Worm (Caenorhabditis elegans) whole organism, L1 larva: Measurements from ENCODE around the gene srw-14.

Experiments
- C16A3.4 ChIP-seq: fragments of 150-350 bp; optimal IDR thresholded peaks from 2 replicates; lab custom pipeline; 2014; ENCODE audit warnings: missing biosample characterization, missing genetic modification characterization
- F16B12.6 ChIP-seq: fragments of 150-350 bp; optimal IDR thresholded peaks from 2 replicates; lab custom pipeline; 2014; ENCODE audit warnings: missing biosample characterization, missing genetic modification characterization
- Y116A8C.19 ChIP-seq: sonication (generic microtip); optimal IDR thresholded peaks from 2 replicates; lab custom pipeline; 2016; ENCODE audit warnings: missing compliant biosample characterization, missing genetic modification characterization, borderline replicate concordance
- ama-1 ChIP-seq: fragments of 150-350 bp; optimal IDR thresholded peaks from 2 replicates; lab custom pipeline; 2014
- ceh-63 ChIP-seq: fragments of 200-800 bp; sonication (Bioruptor generic); optimal IDR thresholded peaks from 2 replicates; lab custom pipeline; 2018; ENCODE audit warnings: mild to moderate bottlenecking, missing genetic modification characterization, missing compliant biosample characterization
- ceh-8 ChIP-seq: fragments of 200-800 bp; sonication (Bioruptor generic); optimal IDR thresholded peaks from 2 replicates; lab custom pipeline; 2018; ENCODE audit warnings: mild to moderate bottlenecking, missing genetic modification characterization, moderate library complexity, missing compliant biosample characterization
- ceh-82 ChIP-seq, 3 experiments: fragments of 150-350 bp in 1 of 3; sonication (generic microtip) in 2 of 3; optimal IDR thresholded peaks; 2 replicates each; lab custom pipeline; 2014 to 2017; ENCODE audit warnings: missing biosample characterization in 3 of 3, missing genetic modification characterization in 3 of 3
- ceh-88 ChIP-seq: fragments of 200-800 bp; sonication (Bioruptor generic); IDR thresholded peaks from 2 replicates; pipeline ENCODE4 v1.3.6; 2022; ENCODE audit warnings: missing genetic modification characterization, missing compliant biosample characterization
- ceh-90 ChIP-seq: sonication (generic microtip); optimal IDR thresholded peaks from 2 replicates; lab custom pipeline; 2016; ENCODE audit warnings: missing genetic modification characterization, missing compliant biosample characterization
- ces-1 ChIP-seq: fragments of 150-350 bp; optimal IDR thresholded peaks from 2 replicates; lab custom pipeline; 2014; ENCODE audit warnings: missing biosample characterization, missing genetic modification reagents, missing genetic modification characterization
- dpl-1 ChIP-seq, 3 experiments: fragments of 150-350 bp in 2 of 3; sonication (generic microtip) in 1 of 3; optimal IDR thresholded peaks; 2 replicates each; lab custom pipeline; 2014 to 2017; ENCODE audit warnings: missing biosample characterization in 3 of 3, missing genetic modification characterization in 3 of 3, missing genetic modification reagents in 3 of 3
- efl-1 ChIP-seq, 4 experiments: fragments of 150-350 bp; optimal IDR thresholded peaks in 3 of 4; peaks in 1 of 4; 1 replicate in 1 of 4; 2 replicates in 3 of 4; lab custom pipeline; 2014; ENCODE audit warnings: missing biosample characterization in 2 of 4, missing genetic modification characterization in 2 of 4, missing genetic modification reagents in 2 of 4
- elt-2 ChIP-seq: sonication (generic microtip); optimal IDR thresholded peaks from 2 replicates; lab custom pipeline; 2016; ENCODE audit warnings: missing genetic modification characterization, mild to moderate bottlenecking, inconsistent platforms, missing compliant biosample characterization, missing genetic modification reagents
- fkh-10 ChIP-seq: sonication (generic microtip); optimal IDR thresholded peaks from 2 replicates; lab custom pipeline; 2017; ENCODE audit warnings: missing biosample characterization, missing genetic modification reagents, missing genetic modification characterization
- fos-1 ChIP-seq: fragments of 150-350 bp; optimal IDR thresholded peaks from 2 replicates; lab custom pipeline; 2014; ENCODE audit warnings: missing biosample characterization, missing genetic modification characterization
- grh-1 ChIP-seq: fragments of 200-800 bp; sonication (Bioruptor generic); IDR thresholded peaks from 2 replicates; pipeline ENCODE4 v1.3.6; 2022; ENCODE audit warnings: missing genetic modification reagents, missing genetic modification characterization, missing compliant biosample characterization
- hlh-17 ChIP-seq: fragments of 200-800 bp; sonication (Bioruptor generic); optimal IDR thresholded peaks from 2 replicates; lab custom pipeline; 2018; ENCODE audit warnings: missing genetic modification characterization, mild to moderate bottlenecking, missing compliant biosample characterization, moderate library complexity, borderline replicate concordance
- hlh-4 ChIP-seq: sonication (generic microtip); optimal IDR thresholded peaks from 2 replicates; lab custom pipeline; 2016; ENCODE audit warnings: mild to moderate bottlenecking, missing genetic modification characterization, missing compliant biosample characterization
- hpl-2 ChIP-seq: fragments of 150-350 bp; optimal IDR thresholded peaks from 2 replicates; lab custom pipeline; 2014; ENCODE audit warnings: missing biosample characterization, missing genetic modification reagents, missing genetic modification characterization
- irx-1 ChIP-seq: sonication (generic microtip); optimal IDR thresholded peaks from 2 replicates; lab custom pipeline; 2016; ENCODE audit warnings: missing genetic modification characterization, missing compliant biosample characterization
- jun-1 ChIP-seq: fragments of 150-350 bp; optimal IDR thresholded peaks from 2 replicates; lab custom pipeline; 2014; ENCODE audit warnings: missing biosample characterization, missing genetic modification reagents, missing genetic modification characterization
- lin-13 ChIP-seq: fragments of 150-350 bp; optimal IDR thresholded peaks from 2 replicates; lab custom pipeline; 2014; ENCODE audit warnings: missing biosample characterization, missing genetic modification reagents, missing genetic modification characterization
- lin-14 ChIP-seq: fragments of 200-800 bp; sonication (Bioruptor generic); optimal IDR thresholded peaks from 2 replicates; lab custom pipeline; 2018; ENCODE audit warnings: mild to moderate bottlenecking, missing genetic modification characterization, moderate library complexity, missing compliant biosample characterization
- lin-15B ChIP-seq: fragments of 150-350 bp; sonication (generic microtip); optimal IDR thresholded peaks from 3 replicates; lab custom pipeline; 2014; ENCODE audit warnings: missing biosample characterization, missing genetic modification characterization
- lsy-2 ChIP-seq, 2 experiments: fragments of 150-350 bp; optimal IDR thresholded peaks; 2 replicates each; lab custom pipeline; 2014; ENCODE audit warnings: missing biosample characterization in 2 of 2, missing genetic modification characterization in 2 of 2
- mdl-1 ChIP-seq, 2 experiments: fragments of 150-350 bp; optimal IDR thresholded peaks; 2 replicates each; lab custom pipeline; 2014 to 2017; ENCODE audit warnings: missing biosample characterization in 2 of 2, missing genetic modification characterization in 2 of 2, inconsistent platforms in 1 of 2
- mef-2 ChIP-seq: fragments of 150-350 bp; optimal IDR thresholded peaks from 2 replicates; lab custom pipeline; 2014; ENCODE audit warnings: missing biosample characterization, missing genetic modification characterization
- mep-1 ChIP-seq: fragments of 150-350 bp; optimal IDR thresholded peaks from 2 replicates; lab custom pipeline; 2014; ENCODE audit warnings: missing biosample characterization, missing genetic modification characterization
- nhr-11 ChIP-seq: fragments of 150-350 bp; optimal IDR thresholded peaks from 2 replicates; lab custom pipeline; 2014; ENCODE audit warnings: missing biosample characterization, missing genetic modification characterization
- nhr-19 ChIP-seq: fragments of 200-800 bp; sonication (Bioruptor generic); conservative IDR thresholded peaks from 2 replicates; pipeline ENCODE4 v1.3.6; 2022; ENCODE audit warnings: missing genetic modification characterization, missing compliant biosample characterization
- nhr-20 ChIP-seq: sonication (generic microtip); optimal IDR thresholded peaks from 2 replicates; lab custom pipeline; 2016; ENCODE audit warnings: mild to moderate bottlenecking, missing genetic modification characterization, missing compliant biosample characterization
- nhr-237 ChIP-seq: fragments of 150-350 bp; optimal IDR thresholded peaks from 2 replicates; lab custom pipeline; 2014; ENCODE audit warnings: missing biosample characterization, missing genetic modification characterization
- nhr-47 ChIP-seq: sonication (generic microtip); optimal IDR thresholded peaks from 2 replicates; lab custom pipeline; 2016; ENCODE audit warnings: mild to moderate bottlenecking, missing genetic modification characterization, moderate library complexity, missing compliant biosample characterization
- nhr-71 ChIP-seq: sonication (generic microtip); optimal IDR thresholded peaks from 2 replicates; lab custom pipeline; 2016; ENCODE audit warnings: mild to moderate bottlenecking, missing genetic modification characterization, moderate library complexity, missing compliant biosample characterization
- nhr-77 ChIP-seq: fragments of 150-350 bp; optimal IDR thresholded peaks from 2 replicates; lab custom pipeline; 2014; ENCODE audit warnings: missing biosample characterization, missing genetic modification characterization
- nhr-84 ChIP-seq: sonication (generic microtip); optimal IDR thresholded peaks from 2 replicates; lab custom pipeline; 2017; ENCODE audit warnings: missing biosample characterization, missing genetic modification characterization
- nhr-85 ChIP-seq: sonication (generic microtip); peaks from one replicate; lab custom pipeline; 2016; ENCODE audit warnings: missing genetic modification characterization, inconsistent platforms, missing compliant biosample characterization
- pag-3 ChIP-seq: sonication (generic microtip); optimal IDR thresholded peaks from 2 replicates; lab custom pipeline; 2017; ENCODE audit warnings: missing genetic modification characterization, mild to moderate bottlenecking, missing compliant biosample characterization, antibody characterized with exemption, borderline replicate concordance; ENCODE audit not compliant: insufficient read depth
- rnt-1 ChIP-seq: sonication (generic microtip); optimal IDR thresholded peaks from 2 replicates; lab custom pipeline; 2016; ENCODE audit warnings: mild to moderate bottlenecking, missing genetic modification characterization, moderate library complexity, missing compliant biosample characterization
- sup-37 ChIP-seq: fragments of 200-800 bp; sonication (Bioruptor generic); optimal IDR thresholded peaks from 2 replicates; lab custom pipeline; 2018; ENCODE audit warnings: mild to moderate bottlenecking, missing genetic modification characterization, missing compliant biosample characterization
- swsn-7 ChIP-seq: sonication (generic microtip); optimal IDR thresholded peaks from 2 replicates; lab custom pipeline; 2016; ENCODE audit warnings: missing genetic modification characterization, missing compliant biosample characterization
- tlp-1 ChIP-seq: fragments of 150-350 bp; optimal IDR thresholded peaks from 2 replicates; lab custom pipeline; 2014; ENCODE audit warnings: missing biosample characterization, missing genetic modification characterization
- unc-30 ChIP-seq: sonication (generic microtip); optimal IDR thresholded peaks from 2 replicates; lab custom pipeline; 2017; ENCODE audit warnings: missing biosample characterization, missing genetic modification characterization
- unc-86 ChIP-seq: sonication (generic microtip); optimal IDR thresholded peaks from 2 replicates; lab custom pipeline; 2016; ENCODE audit warnings: missing genetic modification characterization, missing compliant biosample characterization
- vab-15 ChIP-seq: sonication (generic microtip); optimal IDR thresholded peaks from 2 replicates; lab custom pipeline; 2017; ENCODE audit warnings: missing genotype, mild to moderate bottlenecking, missing genetic modification characterization, missing compliant biosample characterization
- xbp-1 ChIP-seq: sonication (generic microtip); optimal IDR thresholded peaks from 2 replicates; lab custom pipeline; 2016; ENCODE audit warnings: missing genetic modification characterization, missing compliant biosample characterization
- zag-1 ChIP-seq: fragments of 150-350 bp; optimal IDR thresholded peaks from 2 replicates; lab custom pipeline; 2014; ENCODE audit warnings: missing biosample characterization, missing genetic modification characterization
- zip-4 ChIP-seq: fragments of 200-800 bp; sonication (Bioruptor generic); optimal IDR thresholded peaks from 2 replicates; lab custom pipeline; 2018; ENCODE audit warnings: mild to moderate bottlenecking, missing genetic modification characterization, moderate library complexity, missing compliant biosample characterization
- ztf-11 ChIP-seq, 2 experiments: sonication (generic microtip); optimal IDR thresholded peaks; 2 replicates each; lab custom pipeline; 2016 to 2017; ENCODE audit warnings: missing genetic modification characterization in 2 of 2, missing biosample characterization in 1 of 2, missing compliant biosample characterization in 1 of 2

Gene srw-14

ce11 chrV:15190903-15191302 is 34.8 kb upstream of the srw-14 start, which contains the start of gene Y75B12B.11 (continued):
- TF ChIP-seq nhr-47 (peak; percentile 83), fos-1 (tag; lab: Kevin White, UChicago) (peak; percentile 16), rnt-1 (tag; lab: Kevin White, UChicago) (peak; percentile 85), xbp-1 (peak; percentile 57), mef-2 (tag; lab: Kevin White, UChicago) (peak; percentile 39), lsy-2 (tag; optimal IDR thresholded peaks at IDR 0.05; lab: Kevin White, UChicago) (peak; percentile 57 to 67), mep-1 (tag; lab: Kevin White, UChicago) (peak; percentile 79), Y116A8C.19 (no peak), irx-1 (tag; lab: Kevin White, UChicago) (peak; percentile 28), ama-1 (peak; percentile 86), nhr-71 (tag; lab: Kevin White, UChicago) (peak; percentile 87), nhr-11 (no peak), hpl-2 (GFP tag; lab: Kevin White, UChicago) (peak; percentile 11), lin-15B (peak; percentile 49), dpl-1 (GFP tag; optimal IDR thresholded peaks at IDR 0.05; lab: Kevin White, UChicago) (peak; percentile 60 to 72 (median 70)), grh-1 (peak; percentile 43; the same call in 1 of the 2 replicates), nhr-85 (tag; lab: Kevin White, UChicago) (peak; percentile 82), lin-14 (GFP tag; lab: Kevin White, UChicago) (peak; percentile 63), ceh-82 (tag; optimal IDR thresholded peaks at IDR 0.05; lab: Kevin White, UChicago) (peak; percentile 33 to 64 (median 37)), elt-2 (peak; percentile 57), ces-1 (GFP tag; lab: Kevin White, UChicago) (no peak), vab-15 (tag; lab: Kevin White, UChicago) (peak; percentile 20), mdl-1 (tag; optimal IDR thresholded peaks at IDR 0.05; lab: Kevin White, UChicago) (peak in 1 of 2 experiments; percentile 51), nhr-77 (peak; percentile 45), ceh-90 (tag; lab: Kevin White, UChicago) (no peak), C16A3.4 (peak; percentile 69), tlp-1 (tag; lab: Kevin White, UChicago) (no peak), unc-30 (tag; lab: Kevin White, UChicago) (no peak), ztf-11 (tag; optimal IDR thresholded peaks at IDR 0.05; lab: Kevin White, UChicago) (peak in 1 of 2 experiments; percentile 33), lin-13 (GFP tag; lab: Kevin White, UChicago) (peak; percentile 34), ceh-63 (GFP tag; lab: Kevin White, UChicago) (no peak), nhr-19 (GFP tag; lab: Robert Waterston, UW) (peak; percentile 71)
- TF ChIP-seq, all 84 proteins: peak for 47

- TF ChIP-seq unc-86: no peak
- TF ChIP-seq nhr-20 (tag; lab: Kevin White, UChicago): no peak
- TF ChIP-seq nhr-84 (tag; lab: Kevin White, UChicago): no peak
- TF ChIP-seq pag-3 (tag; lab: Kevin White, UChicago): no peak
- no peak for TF ChIP-seq jun-1 (tag; lab: Kevin White, UChicago)
- no peak for TF ChIP-seq ceh-8 (GFP tag; lab: Kevin White, UChicago)
- no peak for TF ChIP-seq vab-15 (tag; lab: Kevin White, UChicago)
- TF ChIP-seq swsn-7 (tag; lab: Kevin White, UChicago): no peak
- no peak for TF ChIP-seq xbp-1
- TF ChIP-seq fkh-10: no peak
Measured at ce11 chrV:15191971-15192370, 33.8 kb upstream of the srw-14 start.

- TF ChIP-seq zag-1 (tag; lab: Kevin White, UChicago) (no peak), hlh-4 (tag; lab: Kevin White, UChicago) (no peak), tlp-1 (tag; lab: Kevin White, UChicago) (no peak), lsy-2 (tag; optimal IDR thresholded peaks at IDR 0.05; lab: Kevin White, UChicago) (no peak), C16A3.4 (no peak), hlh-17 (GFP tag; lab: Kevin White, UChicago) (no peak), ceh-90 (tag; lab: Kevin White, UChicago) (no peak), sup-37 (GFP tag; lab: Kevin White, UChicago) (no peak), swsn-7 (tag; lab: Kevin White, UChicago) (no peak), F16B12.6 (tag; lab: Kevin White, UChicago) (no peak), nhr-84 (tag; lab: Kevin White, UChicago) (no peak), hpl-2 (GFP tag; lab: Kevin White, UChicago) (no peak), zip-4 (GFP tag; lab: Kevin White, UChicago) (no peak), nhr-85 (tag; lab: Kevin White, UChicago) (peak; percentile 27), grh-1 (no peak), efl-1 (optimal IDR thresholded peaks at IDR 0.05; lab: Kevin White, UChicago) (no peak), efl-1 (GFP tag; optimal IDR thresholded peaks at IDR 0.05 in 1 of 2; lab: Kevin White, UChicago) (peak in 1 of 2 experiments; percentile 16), nhr-237 (tag; lab: Kevin White, UChicago) (no peak), ceh-88 (GFP tag; lab: Robert Waterston, UW) (no peak), Y116A8C.19 (no peak), elt-2 (peak; percentile 55)
Measured at ce11 chrV:15192377-15192776, 33.4 kb upstream of the srw-14 start, which contains the start of gene plc-2. plc-2 (plus strand) TSS chrV:15192572.
